Fruit fly (Drosophila melanogaster) whole organism, prepupa: ENCODE results near the gene Nup154.

Experiments used
- Blimp-1 ChIP-seq: fragments of 200-800 bp; sonication (Bioruptor generic); optimal IDR thresholded peaks from 3 replicates; lab custom pipeline; 2017; ENCODE audit warnings: missing biosample characterization, missing genetic modification characterization, mild to moderate bottlenecking, moderate library complexity, missing genetic modification reagents
- CG10669 ChIP-seq: fragments of 200-800 bp; sonication (Bioruptor generic); optimal IDR thresholded peaks from 3 replicates; lab custom pipeline; 2018; ENCODE audit warnings: missing biosample characterization, mild to moderate bottlenecking, missing genetic modification characterization, moderate library complexity
- CG11294 ChIP-seq: fragments of 200-800 bp; sonication (Bioruptor generic); IDR thresholded peaks from 2 replicates; pipeline ENCODE4 v1.3.6; 2022; ENCODE audit warnings: missing biosample characterization, missing genetic modification characterization
- CG11762 ChIP-seq: fragments of 200-800 bp; sonication (Bioruptor generic); optimal IDR thresholded peaks from 3 replicates; lab custom pipeline; 2016; ENCODE audit warnings: missing biosample characterization, missing genetic modification characterization; ENCODE audit not compliant: insufficient read depth
- CG15336 ChIP-seq: fragments of 200-800 bp; sonication (Bioruptor generic); IDR thresholded peaks from 2 replicates; pipeline ENCODE4 v1.3.6; 2022; ENCODE audit warnings: missing biosample characterization, missing genetic modification characterization
- CG1621 ChIP-seq: fragments of 200-800 bp; sonication (Bioruptor generic); optimal IDR thresholded peaks from 3 replicates; lab custom pipeline; 2018; ENCODE audit warnings: missing biosample characterization, mild to moderate bottlenecking, missing genetic modification characterization
- CG16779 ChIP-seq: fragments of 200-800 bp; sonication (Bioruptor generic); optimal IDR thresholded peaks from 3 replicates; lab custom pipeline; 2017; ENCODE audit warnings: missing biosample characterization, mild to moderate bottlenecking, missing genetic modification characterization
- CG3032 ChIP-seq: fragments of 200-800 bp; optimal IDR thresholded peaks from 2 replicates; lab custom pipeline; 2019; ENCODE audit warnings: missing biosample characterization, mild to moderate bottlenecking, missing genetic modification characterization, moderate library complexity
- CG31627 ChIP-seq: fragments of 200-800 bp; sonication (Bioruptor generic); optimal IDR thresholded peaks from 3 replicates; lab custom pipeline; 2016; ENCODE audit warnings: missing biosample characterization, missing genetic modification characterization
- CG32006 ChIP-seq: fragments of 200-800 bp; sonication (Bioruptor generic); optimal IDR thresholded peaks from 3 replicates; lab custom pipeline; 2017; ENCODE audit warnings: missing biosample characterization, mild to moderate bottlenecking, missing genetic modification characterization
- CG3919 ChIP-seq: fragments of 200-800 bp; sonication (Bioruptor generic); optimal IDR thresholded peaks from 3 replicates; lab custom pipeline; 2016; ENCODE audit warnings: missing biosample characterization, missing genetic modification characterization
- CG4318 ChIP-seq: fragments of 200-800 bp; sonication (Bioruptor generic); optimal IDR thresholded peaks from 3 replicates; lab custom pipeline; 2017; ENCODE audit warnings: missing biosample characterization, mild to moderate bottlenecking, missing genetic modification characterization
- CG6276 ChIP-seq: fragments of 200-800 bp; sonication (Bioruptor generic); optimal IDR thresholded peaks from 2 replicates; lab custom pipeline; 2017; ENCODE audit warnings: missing biosample characterization, mild to moderate bottlenecking, missing genetic modification characterization
- CG6854 ChIP-seq: fragments of 200-800 bp; sonication (Bioruptor generic); optimal IDR thresholded peaks from 2 replicates; lab custom pipeline; 2017; ENCODE audit warnings: missing biosample characterization, mild to moderate bottlenecking, missing genetic modification characterization
- CG8119 ChIP-seq: fragments of 200-800 bp; sonication (Bioruptor generic); IDR thresholded peaks from 3 replicates; pipeline ENCODE4 v1.3.6; 2022; ENCODE audit warnings: missing biosample characterization, missing genetic modification characterization
- CG8632 ChIP-seq: fragments of 200-800 bp; sonication (Bioruptor generic); optimal IDR thresholded peaks from 3 replicates; lab custom pipeline; 2016; ENCODE audit warnings: missing biosample characterization, missing genetic modification characterization
- CG9139 ChIP-seq: fragments of 200-800 bp; sonication (Bioruptor generic); optimal IDR thresholded peaks from 3 replicates; lab custom pipeline; 2017; ENCODE audit warnings: missing biosample characterization, mild to moderate bottlenecking, missing genetic modification characterization
- Eip75B ChIP-seq: fragments of 200-800 bp; sonication (Bioruptor generic); optimal IDR thresholded peaks from 3 replicates; lab custom pipeline; 2016; ENCODE audit warnings: missing biosample characterization, missing genetic modification characterization
- Eip78C ChIP-seq: fragments of 200-800 bp; sonication (Bioruptor generic); peaks from one replicate; lab custom pipeline; 2016; ENCODE audit warnings: missing biosample characterization, missing genetic modification characterization
- Eip93F ChIP-seq: fragments of 200-800 bp; sonication (Bioruptor generic); optimal IDR thresholded peaks from 2 replicates; lab custom pipeline; 2016; ENCODE audit warnings: missing biosample characterization, mild to moderate bottlenecking, missing genetic modification characterization
- Ets21C ChIP-seq: fragments of 200-800 bp; sonication (Bioruptor generic); optimal IDR thresholded peaks from 3 replicates; lab custom pipeline; 2016; ENCODE audit warnings: missing biosample characterization, missing genetic modification characterization
- Ets96B ChIP-seq: fragments of 200-800 bp; optimal IDR thresholded peaks from 2 replicates; lab custom pipeline; 2019; ENCODE audit warnings: missing biosample characterization, mild to moderate bottlenecking, missing genetic modification characterization, moderate library complexity
- Gug ChIP-seq: fragments of 200-800 bp; sonication (Bioruptor generic); IDR thresholded peaks from 2 replicates; pipeline ENCODE4 v1.3.6; 2022; ENCODE audit warnings: missing biosample characterization, missing genetic modification characterization
- Hr38 ChIP-seq: sonication (Bioruptor generic); optimal IDR thresholded peaks from 2 replicates; lab custom pipeline; 2016; ENCODE audit warnings: missing biosample characterization, missing genetic modification characterization
- Hr39 ChIP-seq: fragments of 200-800 bp; sonication (Bioruptor generic); optimal IDR thresholded peaks from 2 replicates; lab custom pipeline; 2016; ENCODE audit warnings: missing biosample characterization, missing genetic modification characterization
- Hr4 ChIP-seq: fragments of 200-800 bp; sonication (Bioruptor generic); optimal IDR thresholded peaks from 3 replicates; lab custom pipeline; 2016; ENCODE audit warnings: missing biosample characterization, missing genetic modification characterization
- Met ChIP-seq: fragments of 200-800 bp; sonication (Bioruptor generic); optimal IDR thresholded peaks from 3 replicates; lab custom pipeline; 2016; ENCODE audit warnings: missing biosample characterization, missing genetic modification characterization
- OdsH ChIP-seq: fragments of 200-800 bp; sonication (Bioruptor generic); optimal IDR thresholded peaks from 3 replicates; lab custom pipeline; 2016; ENCODE audit warnings: missing biosample characterization, missing genetic modification characterization
- Smox ChIP-seq: fragments of 200-800 bp; sonication (Bioruptor generic); optimal IDR thresholded peaks from 3 replicates; lab custom pipeline; 2016; ENCODE audit warnings: missing biosample characterization, missing genetic modification characterization
- Sox102F ChIP-seq: fragments of 200-800 bp; sonication (Bioruptor generic); optimal IDR thresholded peaks from 2 replicates; lab custom pipeline; 2016; ENCODE audit warnings: missing biosample characterization, mild to moderate bottlenecking, missing genetic modification characterization
- achi ChIP-seq: fragments of 200-800 bp; sonication (Bioruptor generic); optimal IDR thresholded peaks from 3 replicates; lab custom pipeline; 2016; ENCODE audit warnings: missing biosample characterization, missing genetic modification characterization
- acj6 ChIP-seq: fragments of 200-800 bp; sonication (Bioruptor generic); optimal IDR thresholded peaks from 3 replicates; lab custom pipeline; 2016; ENCODE audit warnings: missing biosample characterization, missing genetic modification characterization
- cyc ChIP-seq: fragments of 200-800 bp; sonication (Bioruptor generic); optimal IDR thresholded peaks from 3 replicates; lab custom pipeline; 2016; ENCODE audit warnings: missing biosample characterization, missing genetic modification characterization
- dac ChIP-seq: fragments of 200-800 bp; sonication (Bioruptor generic); optimal IDR thresholded peaks from 2 replicates; lab custom pipeline; 2017; ENCODE audit warnings: missing biosample characterization, mild to moderate bottlenecking, missing genetic modification characterization
- dsx ChIP-seq: fragments of 200-800 bp; optimal IDR thresholded peaks from 3 replicates; lab custom pipeline; 2019; ENCODE audit warnings: missing biosample characterization, mild to moderate bottlenecking, missing genetic modification characterization, moderate library complexity; ENCODE audit not compliant: poor library complexity, severe bottlenecking
- eg ChIP-seq: fragments of 200-800 bp; sonication (Bioruptor generic); IDR thresholded peaks from 3 replicates; pipeline ENCODE4 v1.3.6; 2022; ENCODE audit warnings: missing biosample characterization, missing genetic modification characterization
- esn ChIP-seq: fragments of 200-800 bp; sonication (Bioruptor generic); optimal IDR thresholded peaks from 2 replicates; lab custom pipeline; 2016; ENCODE audit warnings: missing biosample characterization, mild to moderate bottlenecking, missing genetic modification characterization, moderate library complexity
- fd59A ChIP-seq: fragments of 200-800 bp; sonication (Bioruptor generic); optimal IDR thresholded peaks from 2 replicates; lab custom pipeline; 2017; ENCODE audit warnings: missing biosample characterization, mild to moderate bottlenecking, missing genetic modification characterization, missing genetic modification reagents
- fkh ChIP-seq: fragments of 200-800 bp; sonication (Bioruptor generic); optimal IDR thresholded peaks from 3 replicates; lab custom pipeline; 2017; ENCODE audit warnings: missing biosample characterization, mild to moderate bottlenecking, missing genetic modification characterization, moderate library complexity
- net ChIP-seq: fragments of 200-800 bp; sonication (Bioruptor generic); optimal IDR thresholded peaks from 3 replicates; lab custom pipeline; 2016; ENCODE audit warnings: missing biosample characterization, missing genetic modification characterization
- pdm3 ChIP-seq: fragments of 200-800 bp; sonication (Bioruptor generic); optimal IDR thresholded peaks from 3 replicates; lab custom pipeline; 2016; ENCODE audit warnings: missing biosample characterization, missing genetic modification characterization
- salr ChIP-seq, 2 experiments: fragments of 200-800 bp; sonication (Bioruptor generic); optimal IDR thresholded peaks; 3 replicates each; lab custom pipeline; 2016 to 2018; ENCODE audit warnings: missing biosample characterization in 2 of 2, missing genetic modification characterization in 2 of 2, mild to moderate bottlenecking in 1 of 2
- spab ChIP-seq: fragments of 200-800 bp; sonication (Bioruptor generic); optimal IDR thresholded peaks from 2 replicates; lab custom pipeline; 2017; ENCODE audit warnings: missing biosample characterization, mild to moderate bottlenecking, missing genetic modification characterization, missing genetic modification reagents
- ss ChIP-seq, 2 experiments: fragments of 200-800 bp; sonication (Bioruptor generic); optimal IDR thresholded peaks; 2 replicates in 1 of 2; 3 replicates in 1 of 2; lab custom pipeline; 2017 to 2018; ENCODE audit warnings: mild to moderate bottlenecking in 2 of 2, missing biosample characterization in 2 of 2, missing genetic modification characterization in 2 of 2, moderate library complexity in 1 of 2
- svp ChIP-seq: fragments of 200-800 bp; sonication (Bioruptor generic); peaks from one replicate; lab custom pipeline; 2016; ENCODE audit warnings: missing biosample characterization, missing genetic modification characterization
- topi ChIP-seq: fragments of 200-800 bp; sonication (Bioruptor generic); optimal IDR thresholded peaks from 3 replicates; lab custom pipeline; 2016; ENCODE audit warnings: missing biosample characterization, missing genetic modification characterization

Gene Nup154

DNA sequence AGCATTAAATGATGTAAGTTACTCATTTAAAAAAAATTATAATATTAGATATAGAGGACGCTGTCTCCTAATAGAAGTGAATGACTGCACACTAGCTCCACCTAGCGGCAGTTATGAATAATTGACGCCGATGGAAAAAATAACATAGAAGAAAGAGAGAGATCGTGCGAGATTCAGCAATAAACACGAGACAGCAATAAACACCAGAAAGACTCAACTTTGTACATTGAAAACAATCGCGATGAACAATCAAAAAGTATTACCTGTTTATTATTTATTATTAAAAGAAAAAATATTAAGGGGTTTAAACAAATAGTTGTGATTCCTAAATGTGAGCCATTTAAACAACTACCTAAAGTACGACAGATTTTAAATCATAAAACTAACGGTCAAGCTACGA, 18.5 kb upstream of the Nup154 start:
- TF ChIP-seq dac (GFP tag; lab: Kevin White, UChicago) (peak; percentile 2), CG9139 (GFP tag; lab: Kevin White, UChicago) (no peak), acj6 (no peak), Eip75B (GFP tag; lab: Kevin White, UChicago) (peak; percentile 13), esn (GFP tag; lab: Kevin White, UChicago) (no peak), Sox102F (GFP tag; lab: Kevin White, UChicago) (no peak), CG3032 (tag; lab: Kevin White, UChicago) (peak; percentile 5), CG11762 (GFP tag; lab: Kevin White, UChicago) (peak; percentile 29), OdsH (no peak), CG10669 (GFP tag; lab: Kevin White, UChicago) (no peak), salr (GFP tag; optimal IDR thresholded peaks at IDR 0.05; lab: Kevin White, UChicago) (no peak), Hr4 (GFP tag; lab: Kevin White, UChicago) (peak; percentile 64), CG6854 (GFP tag; lab: Kevin White, UChicago) (no peak), Ets96B (peak; percentile 13), eg (GFP tag; lab: Robert Waterston, UW) (no peak; the same call in 1 of the 3 replicates), Eip78C (GFP tag; lab: Kevin White, UChicago) (peak; percentile 84), Hr39 (GFP tag; lab: Kevin White, UChicago) (no peak), topi (GFP tag; lab: Kevin White, UChicago) (no peak), CG31627 (no peak), CG15336 (peak; percentile 22; the same call in 1 of the 2 replicates), Blimp-1 (GFP tag; lab: Kevin White, UChicago) (no peak), net (GFP tag; lab: Kevin White, UChicago) (no peak), Ets21C (GFP tag; lab: Kevin White, UChicago) (no peak), Met (GFP tag; lab: Kevin White, UChicago) (no peak), CG3919 (GFP tag; lab: Kevin White, UChicago) (no peak), CG8632 (no peak), CG1621 (tag; lab: Kevin White, UChicago) (no peak)

DNA sequence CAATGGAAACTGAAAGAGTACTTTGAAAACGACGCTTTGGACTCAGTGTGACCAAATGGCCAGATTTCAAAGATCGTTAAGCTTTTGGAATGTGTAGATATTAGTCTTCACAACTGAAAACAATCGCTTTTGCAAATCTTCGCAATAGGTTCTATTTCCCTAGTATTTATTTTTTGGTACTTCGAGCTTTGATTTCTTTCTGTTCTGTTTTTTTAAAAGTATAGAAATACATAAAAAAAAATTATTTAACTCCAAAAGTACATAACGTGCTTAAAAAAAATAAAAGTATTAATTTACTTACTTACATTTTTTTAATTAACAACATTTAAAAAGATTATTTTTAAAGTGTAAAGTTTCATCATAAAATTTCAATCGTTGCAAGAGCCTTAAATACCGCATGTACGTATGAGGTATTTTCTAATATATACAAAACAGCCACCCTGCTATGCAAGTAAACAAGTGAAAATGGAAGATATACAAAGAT, 17.2 kb upstream of the Nup154 start, which contains the start of the genes piwi and CG12253:
Gene piwi, minus strand, starts transcription at position 51 of the 484 bp plus-strand sequence.
Gene CG12253, plus strand, starts transcription at position 437 of the 484 bp plus-strand sequence.
- TF ChIP-seq svp (no peak), CG15336 (peak; percentile 84), topi (GFP tag; lab: Kevin White, UChicago) (peak; percentile 55), esn (GFP tag; lab: Kevin White, UChicago) (peak; percentile 79), CG1621 (tag; lab: Kevin White, UChicago) (no peak), Blimp-1 (GFP tag; lab: Kevin White, UChicago) (no peak), CG6854 (GFP tag; lab: Kevin White, UChicago) (no peak), CG6276 (GFP tag; lab: Kevin White, UChicago) (no peak), Hr38 (GFP tag; lab: Kevin White, UChicago) (no peak), CG32006 (GFP tag; lab: Kevin White, UChicago) (no peak), CG11762 (GFP tag; lab: Kevin White, UChicago) (no peak), CG31627 (peak; percentile 65), CG10669 (GFP tag; lab: Kevin White, UChicago) (no peak), acj6 (peak; percentile 77), Eip78C (GFP tag; lab: Kevin White, UChicago) (no peak), Eip93F (no peak), Gug (GFP tag; lab: Robert Waterston, UW) (no peak), Hr4 (GFP tag; lab: Kevin White, UChicago) (peak; percentile 58), Ets21C (GFP tag; lab: Kevin White, UChicago) (peak; percentile 50), cyc (GFP tag; lab: Kevin White, UChicago) (peak; percentile 46), dsx (GFP tag; lab: Kevin White, UChicago) (no peak), CG11294 (no peak), ss (GFP tag; optimal IDR thresholded peaks at IDR 0.05; lab: Kevin White, UChicago) (no peak), Eip75B (GFP tag; lab: Kevin White, UChicago) (peak; percentile 36), fd59A (GFP tag; lab: Kevin White, UChicago) (peak; percentile 37), salr (GFP tag; optimal IDR thresholded peaks at IDR 0.05; lab: Kevin White, UChicago) (no peak), spab (GFP tag; lab: Kevin White, UChicago) (no peak), CG3919 (GFP tag; lab: Kevin White, UChicago) (no peak), CG8119 (peak; percentile 88; the same call in 2 of the 3 replicates), Ets96B (no peak), Smox (GFP tag; lab: Kevin White, UChicago) (no peak), fkh (peak; percentile 69), eg (GFP tag; lab: Robert Waterston, UW) (no peak), CG4318 (peak; percentile 79), achi (GFP tag; lab: Kevin White, UChicago) (no peak), CG16779 (tag; lab: Kevin White, UChicago) (no peak), dac (GFP tag; lab: Kevin White, UChicago) (peak; percentile 14), pdm3 (GFP tag; lab: Kevin White, UChicago) (no peak), Met (GFP tag; lab: Kevin White, UChicago) (peak; percentile 34)
